Fruit fly (Drosophila melanogaster) whole organism, wandering third instar larva: ENCODE data around the gene Hsp67Ba.

Source experiments
- Abd-B ChIP-seq: fragments of >200 bp; optimal IDR thresholded peaks from 2 replicates; lab custom pipeline; 2017; ENCODE audit warnings: missing biosample characterization, missing genetic modification characterization
- CG32264 ChIP-seq: fragments of 200-800 bp; sonication (Bioruptor generic); optimal IDR thresholded peaks from 2 replicates; lab custom pipeline; 2016; ENCODE audit warnings: missing biosample characterization, missing genetic modification characterization
- CG9705 ChIP-seq: fragments of 200-800 bp; sonication (Bioruptor generic); optimal IDR thresholded peaks from 2 replicates; lab custom pipeline; 2018; ENCODE audit warnings: missing biosample characterization, mild to moderate bottlenecking, missing genetic modification characterization
- CrebA ChIP-seq: fragments of 200-800 bp; sonication (Bioruptor generic); optimal IDR thresholded peaks from 2 replicates; lab custom pipeline; 2016; ENCODE audit warnings: missing biosample characterization, mild to moderate bottlenecking, missing genetic modification characterization, borderline replicate concordance
- Dfd ChIP-seq: fragments of >200 bp; optimal IDR thresholded peaks from 2 replicates; lab custom pipeline; 2017; ENCODE audit warnings: missing biosample characterization, missing genetic modification characterization
- Dif ChIP-seq: fragments of 200-275, 200-300 bp; sonication (Bioruptor generic); optimal IDR thresholded peaks from 2 replicates; lab custom pipeline; 2018; ENCODE audit warnings: missing biosample characterization, missing genetic modification characterization; ENCODE audit not compliant: partially characterized antibody
- GATAd ChIP-seq: sonication (Bioruptor generic); optimal IDR thresholded peaks from 2 replicates; lab custom pipeline; 2016; ENCODE audit warnings: missing biosample characterization, missing genetic modification characterization
- HLH106 ChIP-seq: fragments of 200-800 bp; optimal IDR thresholded peaks from 3 replicates; lab custom pipeline; 2019; ENCODE audit warnings: missing biosample characterization, mild to moderate bottlenecking, missing genetic modification characterization, moderate library complexity
- Hnf4 ChIP-seq: fragments of 200-800 bp; sonication (Bioruptor generic); optimal IDR thresholded peaks from 2 replicates; lab custom pipeline; 2016; ENCODE audit warnings: missing biosample characterization, mild to moderate bottlenecking, missing genetic modification characterization
- Hr78 ChIP-seq: fragments of >200 bp; optimal IDR thresholded peaks from 2 replicates; lab custom pipeline; 2017; ENCODE audit warnings: missing biosample characterization, missing genetic modification characterization
- Hr83 ChIP-seq: fragments of 200-300 bp; sonication (Bioruptor generic); optimal IDR thresholded peaks from 2 replicates; lab custom pipeline; 2016; ENCODE audit warnings: missing biosample characterization, mild to moderate bottlenecking, missing genetic modification characterization, moderate library complexity; ENCODE audit not compliant: poor library complexity, severe bottlenecking
- Jra ChIP-seq: sonication (Bioruptor generic); optimal IDR thresholded peaks from 2 replicates; lab custom pipeline; 2016; ENCODE audit warnings: missing biosample characterization, missing genetic modification characterization
- Mio ChIP-seq: sonication (Bioruptor generic); optimal IDR thresholded peaks from 2 replicates; lab custom pipeline; 2016; ENCODE audit warnings: missing biosample characterization, missing genetic modification characterization
- Myc ChIP-seq: fragments of >200 bp; optimal IDR thresholded peaks from 2 replicates; lab custom pipeline; 2017
- N ChIP-seq: fragments of >200 bp; optimal IDR thresholded peaks from 2 replicates; lab custom pipeline; 2018; ENCODE audit warnings: missing biosample characterization, missing external identifiers, missing genetic modification characterization
- OdsH ChIP-seq: fragments of 200-800 bp; sonication (Bioruptor generic); optimal IDR thresholded peaks from 2 replicates; lab custom pipeline; 2016; ENCODE audit warnings: missing biosample characterization, mild to moderate bottlenecking, missing genetic modification characterization
- Rel ChIP-seq, 2 experiments: fragments of 200-800 bp; sonication (Bioruptor generic) in 1 of 2; optimal IDR thresholded peaks; 2 replicates in 1 of 2; 3 replicates in 1 of 2; lab custom pipeline; 2016 to 2019; ENCODE audit warnings: mild to moderate bottlenecking in 2 of 2, missing biosample characterization in 2 of 2, missing genetic modification characterization in 2 of 2, moderate library complexity in 1 of 2
- Sp1 ChIP-seq: fragments of 200-800 bp; sonication (Bioruptor generic); optimal IDR thresholded peaks from 3 replicates; lab custom pipeline; 2019; ENCODE audit warnings: missing biosample characterization, mild to moderate bottlenecking, missing genetic modification characterization, moderate library complexity
- Vsx2 ChIP-seq: fragments of 200-300, 225-300 bp; sonication (Bioruptor generic); optimal IDR thresholded peaks from 2 replicates; lab custom pipeline; 2018; ENCODE audit warnings: missing biosample characterization, missing genetic modification characterization; ENCODE audit not compliant: partially characterized antibody
- br ChIP-seq: fragments of 200-800 bp; sonication (Bioruptor generic); optimal IDR thresholded peaks from 2 replicates; lab custom pipeline; 2016; ENCODE audit warnings: missing biosample characterization, missing genetic modification characterization
- brk ChIP-seq: fragments of 200-800 bp; sonication (Bioruptor generic); optimal IDR thresholded peaks from 2 replicates; lab custom pipeline; 2016; ENCODE audit warnings: missing biosample characterization, mild to moderate bottlenecking, missing genetic modification characterization
- dmrt93B ChIP-seq: fragments of 200-800 bp; sonication (Bioruptor generic); optimal IDR thresholded peaks from 2 replicates; lab custom pipeline; 2018; ENCODE audit warnings: missing biosample characterization, mild to moderate bottlenecking, missing genetic modification characterization
- ey ChIP-seq: fragments of 200-800 bp; sonication (Bioruptor generic); optimal IDR thresholded peaks from 2 replicates; lab custom pipeline; 2016; ENCODE audit warnings: missing biosample characterization, missing genetic modification characterization
- fru ChIP-seq: fragments of 200-800 bp; sonication (Bioruptor generic); optimal IDR thresholded peaks from 3 replicates; lab custom pipeline; 2016; ENCODE audit warnings: missing biosample characterization, mild to moderate bottlenecking, missing genetic modification characterization
- h ChIP-seq: fragments of 200-800 bp; sonication (Bioruptor generic); optimal IDR thresholded peaks from 3 replicates; lab custom pipeline; 2016; ENCODE audit warnings: missing biosample characterization, mild to moderate bottlenecking, missing genetic modification characterization
- jim ChIP-seq: fragments of 175-275, 200-325 bp; sonication (Bioruptor generic); optimal IDR thresholded peaks from 2 replicates; lab custom pipeline; 2016; ENCODE audit warnings: missing biosample characterization, mild to moderate bottlenecking, missing genetic modification characterization
- lola ChIP-seq: fragments of >200 bp; optimal IDR thresholded peaks from 2 replicates; lab custom pipeline; 2017; ENCODE audit warnings: missing biosample characterization, missing genetic modification characterization
- pan ChIP-seq: fragments of >200 bp; optimal IDR thresholded peaks from 2 replicates; lab custom pipeline; 2017
- psq ChIP-seq: fragments of 200-800 bp; sonication (Bioruptor generic); optimal IDR thresholded peaks from 3 replicates; lab custom pipeline; 2017; ENCODE audit warnings: missing biosample characterization, mild to moderate bottlenecking, missing genetic modification characterization, moderate library complexity
- rgr ChIP-seq: fragments of 200-800 bp; sonication (Bioruptor generic); optimal IDR thresholded peaks from 3 replicates; lab custom pipeline; 2016; ENCODE audit warnings: missing biosample characterization, mild to moderate bottlenecking, missing genetic modification characterization
- sage ChIP-seq: fragments of 200-800 bp; sonication (Bioruptor generic); optimal IDR thresholded peaks from 2 replicates; lab custom pipeline; 2016; ENCODE audit warnings: missing biosample characterization, mild to moderate bottlenecking, missing genetic modification characterization
- sv ChIP-seq: fragments of 200-800 bp; sonication (Bioruptor generic); optimal IDR thresholded peaks from 3 replicates; lab custom pipeline; 2016; ENCODE audit warnings: missing biosample characterization, missing genetic modification characterization
- tai ChIP-seq: sonication (Bioruptor generic); optimal IDR thresholded peaks from 2 replicates; lab custom pipeline; 2016; ENCODE audit warnings: missing biosample characterization, missing genetic modification characterization
- usp ChIP-seq: fragments of >200 bp; optimal IDR thresholded peaks from 2 replicates; lab custom pipeline; 2017; ENCODE audit warnings: missing biosample characterization, missing genetic modification characterization
- woc ChIP-seq: sonication (Bioruptor generic); optimal IDR thresholded peaks from 2 replicates; lab custom pipeline; 2016; ENCODE audit warnings: missing biosample characterization, mild to moderate bottlenecking, missing genetic modification characterization

The Hsp67Ba gene

DNA sequence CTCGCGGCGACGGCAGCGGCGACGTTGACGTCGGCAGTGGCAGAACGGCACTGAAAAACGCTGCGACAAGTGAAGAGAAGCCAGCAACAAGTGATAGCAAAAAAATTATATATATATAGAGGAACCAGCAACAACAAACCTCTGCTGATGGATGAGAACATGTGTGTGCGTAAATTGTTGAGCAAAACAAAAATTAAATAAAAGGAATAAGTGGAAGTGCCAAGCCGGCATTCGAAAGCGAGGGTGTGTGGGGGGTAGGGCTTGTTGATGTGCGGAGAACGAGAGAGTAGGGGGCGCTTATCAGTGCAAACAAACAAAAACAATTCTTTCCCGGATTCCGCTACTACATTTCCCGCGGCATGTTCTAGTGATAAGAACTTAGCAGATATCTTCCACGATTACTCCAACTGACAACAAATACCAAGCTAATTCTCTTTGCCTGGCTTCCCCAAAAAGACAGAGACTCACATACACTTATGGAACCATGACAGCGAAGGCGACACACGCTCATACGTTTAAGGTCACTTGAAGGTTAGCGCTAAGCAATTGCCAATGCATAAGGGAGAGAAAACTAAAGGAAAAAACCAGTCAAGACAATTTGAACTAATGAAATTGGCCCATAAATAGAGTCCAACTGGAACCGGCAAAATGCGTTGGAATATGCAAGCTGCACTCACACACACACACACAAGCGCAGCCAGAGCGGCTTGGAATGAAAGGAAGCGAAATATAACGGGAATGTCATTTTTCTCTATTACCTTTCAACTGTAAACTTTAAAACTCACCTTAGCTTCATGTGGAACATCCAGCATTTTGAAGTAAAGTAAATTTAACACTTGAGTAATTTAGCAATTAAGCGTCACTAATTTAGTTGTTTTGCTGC, 21.3 kb downstream of the Hsp67Ba start:
- TF ChIP-seq Myc (lab: Kevin White, UChicago) (no peak), N (no peak), sage (GFP tag; lab: Kevin White, UChicago) (no peak), jim (no peak), OdsH (GFP tag; lab: Kevin White, UChicago) (no peak), Mio (GFP tag; lab: Kevin White, UChicago) (no peak), Rel (GFP tag; optimal IDR thresholded peaks at IDR 0.05; lab: Kevin White, UChicago) (peak; percentile 28), Rel (tag; optimal IDR thresholded peaks at IDR 0.05; lab: Kevin White, UChicago) (peak; percentile 57), pan (lab: Kevin White, UChicago) (no peak), Dfd (GFP tag; lab: Kevin White, UChicago) (no peak), sv (GFP tag; lab: Kevin White, UChicago) (no peak), CrebA (no peak), woc (GFP tag; lab: Kevin White, UChicago) (no peak), psq (GFP tag; lab: Kevin White, UChicago) (peak; percentile 75), tai (no peak), HLH106 (tag; lab: Kevin White, UChicago) (no peak), Vsx2 (no peak), ey (no peak), h (GFP tag; lab: Kevin White, UChicago) (peak; percentile 27), GATAd (no peak), rgr (GFP tag; lab: Kevin White, UChicago) (no peak), lola (GFP tag; lab: Kevin White, UChicago) (no peak), Sp1 (GFP tag; lab: Kevin White, UChicago) (peak; percentile 26), Jra (GFP tag; lab: Kevin White, UChicago) (no peak), brk (GFP tag; lab: Kevin White, UChicago) (no peak)

DNA sequence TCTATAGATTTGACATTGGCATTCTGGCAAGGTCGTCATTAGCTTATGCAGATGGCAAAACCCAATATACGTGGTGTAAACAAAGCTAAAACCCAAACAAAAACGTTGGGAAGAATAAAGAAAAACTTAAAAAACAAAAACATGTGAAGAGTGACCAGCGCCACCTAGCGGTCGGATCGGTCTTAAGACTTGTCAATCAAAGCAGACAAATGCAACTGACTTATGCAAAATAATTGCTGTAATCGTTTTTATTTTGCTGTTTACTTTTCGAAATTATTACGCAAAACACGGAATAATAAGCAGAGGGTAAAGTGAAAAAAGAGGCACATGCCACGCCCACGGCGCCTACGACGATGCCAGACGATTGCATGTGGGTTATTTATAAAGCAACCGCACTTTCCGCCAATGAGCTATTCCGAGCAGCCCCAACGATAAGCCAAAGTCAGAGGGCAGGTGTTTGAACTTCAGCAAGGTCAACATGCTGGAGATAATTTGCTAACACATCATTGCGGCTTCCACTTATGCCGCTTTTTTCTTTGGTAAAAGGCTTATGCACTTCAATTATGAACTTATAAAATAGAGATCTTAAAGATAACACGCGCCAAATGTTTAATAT, 23.1 kb downstream of the Hsp67Ba start:
- TF ChIP-seq Hnf4: no peak
- no peak for TF ChIP-seq Dif
- no peak for TF ChIP-seq Hr83 (GFP tag; lab: Kevin White, UChicago)
- no peak for TF ChIP-seq Vsx2
- TF ChIP-seq Dfd (GFP tag; lab: Kevin White, UChicago): no peak
- TF ChIP-seq Sp1 (GFP tag; lab: Kevin White, UChicago): no peak
- TF ChIP-seq fru: no peak
- no peak for TF ChIP-seq psq (GFP tag; lab: Kevin White, UChicago)
- no peak for TF ChIP-seq brk (GFP tag; lab: Kevin White, UChicago)
- no peak for TF ChIP-seq OdsH (GFP tag; lab: Kevin White, UChicago)
- no peak for TF ChIP-seq pan (lab: Kevin White, UChicago)
- no peak for TF ChIP-seq usp
- TF ChIP-seq HLH106 (tag; lab: Kevin White, UChicago): no peak
- TF ChIP-seq sv (GFP tag; lab: Kevin White, UChicago): no peak

DNA sequence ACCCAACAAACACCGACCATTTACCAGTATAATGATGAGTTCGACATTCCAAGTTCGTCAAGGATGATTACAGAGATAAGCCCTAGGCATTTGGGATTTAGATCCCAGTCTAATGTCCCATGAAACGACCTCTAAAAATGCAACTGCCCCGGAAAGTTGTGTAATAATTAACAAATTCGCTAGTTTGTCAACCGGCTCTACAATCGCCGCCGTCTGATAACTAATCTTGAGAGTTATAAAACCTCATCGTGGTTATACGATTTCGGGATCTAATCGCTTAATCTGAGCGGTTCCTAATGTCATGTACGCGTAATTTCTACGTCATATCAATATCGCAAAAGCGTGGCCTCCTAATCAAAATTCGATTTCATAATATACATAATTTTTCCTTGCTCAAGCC, 23.8 kb downstream of the Hsp67Ba start:
- TF ChIP-seq CG32264 (GFP tag; lab: Kevin White, UChicago): no peak
- TF ChIP-seq Mio (GFP tag; lab: Kevin White, UChicago): no peak

dm6 chr3L:9353733-9354132, 25.6 kb downstream of the Hsp67Ba start, which contains the start of gene CG32040:
CG32040 (plus strand) TSS chr3L:9354033.
- TF ChIP-seq lola (GFP tag; lab: Kevin White, UChicago): no peak

- no peak for TF ChIP-seq ey
- TF ChIP-seq tai: no peak
- TF ChIP-seq jim: no peak
- no peak for TF ChIP-seq fru
- TF ChIP-seq Dfd (GFP tag; lab: Kevin White, UChicago): no peak
- no peak for TF ChIP-seq usp
- TF ChIP-seq GATAd: no peak
- no peak for TF ChIP-seq HLH106 (tag; lab: Kevin White, UChicago)
- TF ChIP-seq pan (lab: Kevin White, UChicago): no peak
- TF ChIP-seq Abd-B (GFP tag; lab: Kevin White, UChicago): no peak
- peak; percentile 19 for TF ChIP-seq Hnf4
- TF ChIP-seq sv (GFP tag; lab: Kevin White, UChicago): peak; percentile 17
- TF ChIP-seq Myc (lab: Kevin White, UChicago): no peak
- no peak for TF ChIP-seq Mio (GFP tag; lab: Kevin White, UChicago)
- no peak for TF ChIP-seq Hr78 (GFP tag; lab: Kevin White, UChicago)
- TF ChIP-seq Vsx2: no peak
- TF ChIP-seq woc (GFP tag; lab: Kevin White, UChicago): no peak
- no peak for TF ChIP-seq lola (GFP tag; lab: Kevin White, UChicago)
- TF ChIP-seq brk (GFP tag; lab: Kevin White, UChicago): peak; percentile 57
- TF ChIP-seq CG9705 (GFP tag; lab: Kevin White, UChicago): no peak
- no peak for TF ChIP-seq Dif
- peak; percentile 41 for TF ChIP-seq OdsH (GFP tag; lab: Kevin White, UChicago)
- TF ChIP-seq br (GFP tag; lab: Kevin White, UChicago): peak; percentile 19
- no peak for TF ChIP-seq dmrt93B (GFP tag; lab: Kevin White, UChicago)
- TF ChIP-seq CG32264 (GFP tag; lab: Kevin White, UChicago): no peak
- TF ChIP-seq psq (GFP tag; lab: Kevin White, UChicago): no peak
- peak; percentile 52 for TF ChIP-seq h (GFP tag; lab: Kevin White, UChicago)
- TF ChIP-seq N: no peak
- no peak for TF ChIP-seq Rel (GFP tag; optimal IDR thresholded peaks at IDR 0.05; lab: Kevin White, UChicago)
- peak; percentile 100 for TF ChIP-seq Rel (tag; optimal IDR thresholded peaks at IDR 0.05; lab: Kevin White, UChicago)
- peak; percentile 44 for TF ChIP-seq Jra (GFP tag; lab: Kevin White, UChicago)
Observed at dm6 chr3L:9349314-9349733, 30.0 kb downstream of the Hsp67Ba start, which contains the start of gene PGRP-LF. PGRP-LF (plus strand) TSS chr3L:9349609.
